Worm (Caenorhabditis elegans): Measurements from ENCODE around the gene bckd-1A.

DNA sequence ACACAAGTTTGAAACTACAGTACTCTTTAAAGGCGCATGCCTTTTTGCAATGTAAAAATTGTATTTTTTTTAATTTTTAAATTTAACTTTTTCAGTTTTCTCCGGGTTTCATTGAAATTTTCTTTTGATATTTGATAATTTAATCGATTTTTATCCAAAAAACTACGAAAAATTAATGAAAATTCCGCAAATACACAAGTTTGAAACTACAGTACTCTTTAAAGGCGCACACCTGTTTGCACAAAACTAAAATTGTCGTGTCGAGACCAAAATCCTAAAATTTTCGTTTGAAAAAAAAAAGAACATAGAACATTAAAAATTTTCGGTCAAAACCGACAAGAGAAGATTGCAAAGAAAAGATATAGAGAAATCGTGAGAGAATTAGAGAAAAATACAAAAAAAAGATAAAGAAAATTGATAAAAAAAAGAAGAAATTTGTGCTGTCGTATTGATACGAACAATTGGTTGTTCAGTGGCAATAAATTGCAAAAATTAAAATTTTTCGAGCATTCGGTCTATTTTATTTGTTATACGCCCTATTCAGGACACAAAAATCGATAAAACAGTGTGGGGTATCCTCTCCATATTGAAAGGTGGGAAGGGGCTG, 4.8 kb downstream of the bckd-1A start:
- no peak for TF ChIP-seq rcor-1 (GFP tag; IDR thresholded peaks at IDR 0.05)
- TF ChIP-seq ama-1 (optimal IDR thresholded peaks at IDR 0.05) = no peak
- no peak for TF ChIP-seq ama-1 (GFP tag; optimal IDR thresholded peaks at IDR 0.05)
- no peak for TF ChIP-seq unc-130 (GFP tag; optimal IDR thresholded peaks at IDR 0.05)
- TF ChIP-seq repo-1 (tag; optimal IDR thresholded peaks at IDR 0.05) = no peak
- no peak for TF ChIP-seq lin-54 (GFP tag; optimal IDR thresholded peaks at IDR 0.05)
- TF ChIP-seq madf-3 (GFP tag; IDR thresholded peaks at IDR 0.05) = no peak
- no peak for TF ChIP-seq mes-4 (tag; optimal IDR thresholded peaks at IDR 0.05)
- no peak for TF ChIP-seq F39B2.1 (GFP tag; IDR thresholded peaks at IDR 0.05)
- TF ChIP-seq unc-62 (GFP tag; optimal IDR thresholded peaks at IDR 0.05) = no peak
- no peak for TF ChIP-seq ccch-3 (GFP tag; optimal IDR thresholded peaks at IDR 0.05)
- TF ChIP-seq ekl-4 (GFP tag; IDR thresholded peaks at IDR 0.05) = no peak
- TF ChIP-seq snpc-3.4 (tag; optimal IDR thresholded peaks at IDR 0.05) = no peak

Data from whole organism, young adult.